Worm (Caenorhabditis elegans) whole organism, mixed stage, embryonic: ENCODE data around the gene Y71H2AM.29.

Experiments used
- M03D4.4 ChIP-seq: sonication (generic microtip); optimal IDR thresholded peaks from 2 replicates; lab custom pipeline; 2017; ENCODE audit warnings: mild to moderate bottlenecking, missing genetic modification characterization, missing compliant biosample characterization
- bed-3 ChIP-seq: fragments of 200-800 bp; sonication (Bioruptor generic); optimal IDR thresholded peaks from 3 replicates; lab custom pipeline; 2018; ENCODE audit warnings: mild to moderate bottlenecking, missing genetic modification characterization, moderate library complexity, missing compliant biosample characterization
- blmp-1 ChIP-seq: fragments of 150-350 bp; optimal IDR thresholded peaks from 2 replicates; lab custom pipeline; 2014; ENCODE audit warnings: missing biosample characterization, missing genetic modification characterization
- ceh-39 ChIP-seq: fragments of 150-350 bp; optimal IDR thresholded peaks from 2 replicates; lab custom pipeline; 2014; ENCODE audit warnings: missing biosample characterization, missing genetic modification characterization
- ceh-43 ChIP-seq: fragments of 200-800 bp; sonication (Bioruptor generic); optimal IDR thresholded peaks from 2 replicates; lab custom pipeline; 2018; ENCODE audit warnings: mild to moderate bottlenecking, missing genetic modification characterization, moderate library complexity, missing compliant biosample characterization
- ceh-83 ChIP-seq: fragments of 200-800 bp; sonication (Bioruptor generic); optimal IDR thresholded peaks from 2 replicates; lab custom pipeline; 2018; ENCODE audit warnings: mild to moderate bottlenecking, missing genetic modification characterization, missing compliant biosample characterization
- ces-1 ChIP-seq: fragments of 150-350 bp; optimal IDR thresholded peaks from 2 replicates; lab custom pipeline; 2014; ENCODE audit warnings: missing biosample characterization, missing genetic modification reagents, missing genetic modification characterization
- cnd-1 ChIP-seq: fragments of 200-800 bp; sonication (Bioruptor generic); optimal IDR thresholded peaks from 2 replicates; lab custom pipeline; 2018; ENCODE audit warnings: mild to moderate bottlenecking, missing genetic modification characterization, missing compliant biosample characterization
- drap-1 ChIP-seq: fragments of 200-800 bp; sonication (Bioruptor generic); optimal IDR thresholded peaks from 3 replicates; lab custom pipeline; 2018; ENCODE audit warnings: mild to moderate bottlenecking, missing genetic modification characterization, missing compliant biosample characterization
- elt-1 ChIP-seq: sonication (generic microtip); optimal IDR thresholded peaks from 2 replicates; lab custom pipeline; 2017; ENCODE audit warnings: missing genetic modification characterization, mild to moderate bottlenecking, missing compliant biosample characterization, antibody characterized with exemption, moderate library complexity, borderline replicate concordance; ENCODE audit not compliant: insufficient read depth
- elt-3 ChIP-seq: fragments of 150-350 bp; optimal IDR thresholded peaks from 2 replicates; lab custom pipeline; 2014; ENCODE audit warnings: missing biosample characterization, missing genetic modification characterization
- flh-1 ChIP-seq: fragments of 200-800 bp; sonication (Bioruptor generic); optimal IDR thresholded peaks from 2 replicates; lab custom pipeline; 2018; ENCODE audit warnings: mild to moderate bottlenecking, missing genetic modification characterization, moderate library complexity, missing compliant biosample characterization
- ham-2 ChIP-seq: fragments of 200-800 bp; sonication (Bioruptor generic); optimal IDR thresholded peaks from 2 replicates; lab custom pipeline; 2018; ENCODE audit warnings: mild to moderate bottlenecking, missing genetic modification characterization, missing compliant biosample characterization
- hlh-1 ChIP-seq: fragments of 150-350 bp; optimal IDR thresholded peaks from 2 replicates; lab custom pipeline; 2014; ENCODE audit warnings: missing biosample characterization, missing genetic modification reagents, missing genetic modification characterization
- lin-13 ChIP-seq: fragments of 150-350 bp; optimal IDR thresholded peaks from 2 replicates; lab custom pipeline; 2014; ENCODE audit warnings: missing biosample characterization, missing genetic modification characterization
- lin-32 ChIP-seq: fragments of 200-800 bp; sonication (Bioruptor generic); optimal IDR thresholded peaks from 2 replicates; lab custom pipeline; 2018; ENCODE audit warnings: mild to moderate bottlenecking, missing genetic modification characterization, missing compliant biosample characterization
- lsy-2 ChIP-seq: fragments of 150-350 bp; optimal IDR thresholded peaks from 2 replicates; lab custom pipeline; 2014; ENCODE audit warnings: missing biosample characterization, missing genetic modification characterization
- mab-5 ChIP-seq: fragments of 150-350 bp; optimal IDR thresholded peaks from 2 replicates; lab custom pipeline; 2014; ENCODE audit warnings: missing biosample characterization, missing genetic modification characterization
- mep-1 ChIP-seq: fragments of 150-350 bp; optimal IDR thresholded peaks from 2 replicates; lab custom pipeline; 2017; ENCODE audit warnings: missing biosample characterization, missing genetic modification reagents, missing genetic modification characterization, inconsistent platforms
- nhr-12 ChIP-seq: fragments of 150-350 bp; optimal IDR thresholded peaks from 2 replicates; lab custom pipeline; 2014; ENCODE audit warnings: missing biosample characterization, missing genetic modification characterization
- nhr-2 ChIP-seq: fragments of 150-350 bp; optimal IDR thresholded peaks from 2 replicates; lab custom pipeline; 2014; ENCODE audit warnings: missing biosample characterization, missing genetic modification characterization
- nhr-237 ChIP-seq: fragments of 150-350 bp; optimal IDR thresholded peaks from 2 replicates; lab custom pipeline; 2014; ENCODE audit warnings: missing biosample characterization, missing genetic modification characterization
- nhr-28 ChIP-seq: fragments of 150-350 bp; optimal IDR thresholded peaks from 2 replicates; lab custom pipeline; 2014; ENCODE audit warnings: missing biosample characterization, missing genetic modification characterization
- nhr-76 ChIP-seq: sonication (generic microtip); optimal IDR thresholded peaks from 2 replicates; lab custom pipeline; 2017; ENCODE audit warnings: missing biosample characterization, missing genetic modification characterization
- pha-4 ChIP-seq: fragments of 150-350 bp; optimal IDR thresholded peaks from 2 replicates; lab custom pipeline; 2018; ENCODE audit warnings: missing biosample characterization, missing genetic modification reagents, missing genetic modification characterization
- sem-2 ChIP-seq: fragments of 200-800 bp; sonication (Bioruptor generic); optimal IDR thresholded peaks from 2 replicates; lab custom pipeline; 2018; ENCODE audit warnings: mild to moderate bottlenecking, missing genetic modification characterization, missing compliant biosample characterization
- snpc-4 ChIP-seq: fragments of 150-350 bp; optimal IDR thresholded peaks from 2 replicates; lab custom pipeline; 2014; ENCODE audit warnings: missing biosample characterization, missing genetic modification characterization
- sptf-1 ChIP-seq: sonication (generic microtip); optimal IDR thresholded peaks from 2 replicates; lab custom pipeline; 2017; ENCODE audit warnings: mild to moderate bottlenecking, missing genetic modification characterization, moderate library complexity, missing compliant biosample characterization
- unc-120 ChIP-seq: sonication (generic microtip); optimal IDR thresholded peaks from 2 replicates; lab custom pipeline; 2017; ENCODE audit warnings: missing genetic modification characterization, missing compliant biosample characterization; ENCODE audit not compliant: poor library complexity, severe bottlenecking
- unc-39 ChIP-seq: fragments of 150-350 bp; optimal IDR thresholded peaks from 2 replicates; lab custom pipeline; 2014; ENCODE audit warnings: missing biosample characterization, missing genetic modification characterization
- unc-62 ChIP-seq: fragments of 150-350 bp; optimal IDR thresholded peaks from 2 replicates; lab custom pipeline; 2014; ENCODE audit warnings: missing biosample characterization, missing genetic modification reagents, missing genetic modification characterization
- zip-8 ChIP-seq: fragments of 150-350 bp; optimal IDR thresholded peaks from 2 replicates; lab custom pipeline; 2014; ENCODE audit warnings: missing biosample characterization, missing genetic modification characterization
- ztf-11 ChIP-seq: fragments of 150-350 bp; optimal IDR thresholded peaks from 2 replicates; lab custom pipeline; 2014; ENCODE audit warnings: missing biosample characterization, missing genetic modification characterization

Gene Y71H2AM.29

DNA sequence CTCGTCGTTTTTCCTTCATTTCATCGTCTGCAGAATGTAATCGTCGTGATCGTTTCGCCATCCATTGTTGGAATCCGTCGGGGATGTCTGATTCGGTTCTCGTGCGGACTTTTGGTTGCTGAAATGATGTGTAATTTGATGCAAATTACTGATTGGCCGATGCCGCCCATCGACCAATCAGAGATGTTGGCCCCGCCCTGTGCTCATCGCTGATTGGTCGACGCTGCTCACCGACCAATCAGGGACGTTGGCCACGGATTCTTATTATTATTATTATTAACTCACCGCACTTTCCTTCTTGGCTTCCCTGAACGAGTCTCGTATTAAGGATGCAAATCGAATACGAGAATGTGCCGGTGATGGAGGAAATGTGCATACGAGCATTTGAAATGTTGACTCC, 38.5 kb upstream of the Y71H2AM.29 start:
- TF ChIP-seq M03D4.4 (no peak), hlh-1 (no peak), ceh-39 (tag; lab: Kevin White, UChicago) (no peak), unc-62 (GFP tag; lab: Kevin White, UChicago) (no peak), lsy-2 (tag; lab: Kevin White, UChicago) (no peak), cnd-1 (tag; lab: Kevin White, UChicago) (no peak), pha-4 (tag; lab: Kevin White, UChicago) (no peak), nhr-2 (tag; lab: Kevin White, UChicago) (no peak), unc-120 (tag; lab: Kevin White, UChicago) (no peak), elt-1 (tag; lab: Kevin White, UChicago) (no peak), sptf-1 (tag; lab: Kevin White, UChicago) (no peak), ztf-11 (no peak), sem-2 (GFP tag; lab: Kevin White, UChicago) (no peak), nhr-237 (no peak), nhr-76 (no peak), drap-1 (no peak), blmp-1 (no peak), lin-13 (tag; lab: Kevin White, UChicago) (no peak), mep-1 (tag; lab: Kevin White, UChicago) (no peak)

DNA sequence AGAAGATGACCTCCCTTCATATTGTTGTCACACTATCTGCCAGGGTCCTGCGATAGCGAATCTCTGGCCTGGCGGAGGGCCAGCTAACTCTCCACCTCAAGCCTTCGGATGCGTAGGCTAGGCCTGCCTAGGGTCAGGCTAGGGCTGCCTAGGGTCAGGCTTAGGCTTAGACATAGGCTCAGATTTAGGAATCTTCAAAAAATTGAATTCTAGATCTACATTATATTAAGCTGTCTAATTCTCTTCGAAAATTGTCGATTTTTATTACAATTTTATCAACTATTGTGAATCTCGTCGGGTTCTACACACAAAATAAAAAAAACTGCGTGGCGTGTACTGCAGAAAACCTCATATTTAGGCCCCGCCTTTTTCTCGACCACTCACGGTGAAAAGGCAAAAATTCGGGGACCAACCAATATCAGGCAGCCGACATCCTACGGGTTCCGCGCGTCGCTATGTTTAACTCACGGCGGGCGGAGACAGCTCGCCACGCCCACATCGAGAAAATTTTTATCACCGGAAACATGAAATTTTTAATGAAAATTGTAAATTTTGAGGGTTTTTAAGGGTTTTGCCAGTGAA, 37.0 kb upstream of the Y71H2AM.29 start:
- TF ChIP-seq ceh-43 (GFP tag; lab: Kevin White, UChicago) (no peak), lsy-2 (tag; lab: Kevin White, UChicago) (no peak), nhr-2 (tag; lab: Kevin White, UChicago) (no peak), drap-1 (no peak), lin-32 (GFP tag; lab: Kevin White, UChicago) (no peak), flh-1 (GFP tag; lab: Kevin White, UChicago) (no peak), ceh-83 (GFP tag; lab: Kevin White, UChicago) (no peak), unc-62 (GFP tag; lab: Kevin White, UChicago) (no peak), nhr-12 (tag; lab: Kevin White, UChicago) (no peak), snpc-4 (no peak), bed-3 (no peak), nhr-28 (tag; lab: Kevin White, UChicago) (no peak), lin-13 (tag; lab: Kevin White, UChicago) (no peak), ham-2 (GFP tag; lab: Kevin White, UChicago) (no peak), mab-5 (tag; lab: Kevin White, UChicago) (no peak), nhr-237 (no peak), elt-1 (tag; lab: Kevin White, UChicago) (no peak), sptf-1 (tag; lab: Kevin White, UChicago) (no peak)

DNA sequence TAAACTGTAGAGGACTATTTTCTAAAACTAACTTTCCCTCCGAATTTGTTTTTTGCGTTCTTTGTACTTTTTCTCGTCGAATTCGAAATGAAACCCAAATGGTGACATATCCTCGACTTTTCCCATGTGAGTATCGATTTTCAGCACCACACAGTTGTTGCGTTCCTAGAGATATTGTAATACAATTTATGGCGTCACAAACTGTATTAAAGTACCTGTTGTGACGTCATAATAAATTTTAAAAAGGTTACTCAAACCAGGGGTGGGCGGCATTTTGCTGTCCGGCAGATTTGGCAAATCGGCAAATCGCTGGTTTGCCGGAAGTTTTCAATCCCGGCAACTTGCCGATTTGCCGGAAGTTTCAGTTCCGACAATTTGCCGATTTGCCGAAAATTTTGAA, 31.8 kb upstream of the Y71H2AM.29 start:
- peak; percentile 93 for TF ChIP-seq zip-8 (tag; lab: Kevin White, UChicago)
- TF ChIP-seq M03D4.4, result no peak
- TF ChIP-seq unc-39 (tag; lab: Kevin White, UChicago), result no peak
- no peak for TF ChIP-seq drap-1

ce11 chrIII:2801800-2802515, 30.6 kb upstream of the Y71H2AM.29 start, which contains the start of the genes twk-45 and Y71H2AM.25:
Gene twk-45 (minus strand): TSS chrIII:2801900.
Gene Y71H2AM.25 (plus strand): TSS chrIII:2802465.
- TF ChIP-seq pha-4 (tag; lab: Kevin White, UChicago) (no peak), nhr-2 (tag; lab: Kevin White, UChicago) (no peak), sptf-1 (tag; lab: Kevin White, UChicago) (no peak), ces-1 (GFP tag; lab: Kevin White, UChicago) (no peak), lsy-2 (tag; lab: Kevin White, UChicago) (no peak), M03D4.4 (no peak), ham-2 (GFP tag; lab: Kevin White, UChicago) (no peak), unc-62 (GFP tag; lab: Kevin White, UChicago) (no peak), blmp-1 (no peak), nhr-237 (no peak), nhr-28 (tag; lab: Kevin White, UChicago) (no peak), nhr-12 (tag; lab: Kevin White, UChicago) (no peak), bed-3 (no peak), elt-3 (tag; lab: Kevin White, UChicago) (no peak), lin-32 (GFP tag; lab: Kevin White, UChicago) (no peak), unc-39 (tag; lab: Kevin White, UChicago) (no peak), snpc-4 (no peak)
